Fruit fly (Drosophila melanogaster) whole organism, embryonic: Measurements from ENCODE around the gene CG42815.

ENCODE experiments used
- Atf6 ChIP-seq: fragments of 200-800 bp; sonication (Bioruptor generic); IDR thresholded peaks from 2 replicates; pipeline ENCODE4 v1.3.6; 2022; ENCODE audit warnings: missing biosample characterization, missing genetic modification characterization
- Awh ChIP-seq: fragments of 200-800 bp; sonication (Bioruptor generic); IDR thresholded peaks from 2 replicates; pipeline ENCODE4, ENCODE4 v1.3.6; 2022; ENCODE audit warnings: missing biosample characterization, missing genetic modification characterization
- C15 ChIP-seq: fragments of 200-800 bp; sonication (Bioruptor generic); IDR thresholded peaks from 3 replicates; pipeline ENCODE4 v1.3.6; 2022; ENCODE audit warnings: missing biosample characterization, missing genetic modification characterization
- CG11093 ChIP-seq: fragments of 200-800 bp; sonication (Bioruptor generic); IDR thresholded peaks from 3 replicates; pipeline ENCODE4 v1.3.6; 2022; ENCODE audit warnings: missing biosample characterization, missing genetic modification characterization
- CG12236 ChIP-seq: fragments of 200-800 bp; sonication (Bioruptor generic); optimal IDR thresholded peaks from 2 replicates; lab custom pipeline; 2016; ENCODE audit warnings: missing biosample characterization, missing genetic modification characterization
- CG12659 ChIP-seq: fragments of 200-800 bp; sonication (Bioruptor generic); optimal IDR thresholded peaks from 3 replicates; lab custom pipeline; 2017; ENCODE audit warnings: mild to moderate bottlenecking, missing biosample characterization, missing genetic modification reagents, missing genetic modification characterization
- CG12942 ChIP-seq: fragments of 200-800 bp; sonication (Bioruptor generic); optimal IDR thresholded peaks from 3 replicates; lab custom pipeline; 2016; ENCODE audit warnings: missing biosample characterization, missing genetic modification characterization
- CG13624 ChIP-seq: fragments of 200-800 bp; sonication (Bioruptor generic); optimal IDR thresholded peaks from 2 replicates; lab custom pipeline; 2016; ENCODE audit warnings: missing biosample characterization, missing genetic modification characterization
- CG14710 ChIP-seq: fragments of 200-800 bp; sonication (Bioruptor generic); optimal IDR thresholded peaks from 3 replicates; lab custom pipeline; 2019; ENCODE audit warnings: missing biosample characterization, mild to moderate bottlenecking, missing genetic modification characterization, moderate library complexity
- CG15514 ChIP-seq: fragments of 200-800 bp; sonication (Bioruptor generic); optimal IDR thresholded peaks from 3 replicates; lab custom pipeline; 2017; ENCODE audit warnings: missing biosample characterization, missing genetic modification characterization, mild to moderate bottlenecking, moderate library complexity, missing genetic modification reagents
- CG15696 ChIP-seq: fragments of 200-800 bp; sonication (Bioruptor generic); optimal IDR thresholded peaks from 2 replicates; lab custom pipeline; 2019; ENCODE audit warnings: missing biosample characterization, mild to moderate bottlenecking, missing genetic modification characterization, moderate library complexity
- CG18599 ChIP-seq: fragments of 200-800 bp; sonication (Bioruptor generic); optimal IDR thresholded peaks from 3 replicates; lab custom pipeline; 2017; ENCODE audit warnings: missing biosample characterization, missing genetic modification characterization, mild to moderate bottlenecking, moderate library complexity, missing genetic modification reagents
- CG2875 ChIP-seq: fragments of 200-800 bp; sonication (Bioruptor generic); optimal IDR thresholded peaks from 2 replicates; lab custom pipeline; 2017; ENCODE audit warnings: missing biosample characterization, mild to moderate bottlenecking, missing genetic modification characterization, missing genetic modification reagents
- CG30431 ChIP-seq: fragments of 200-800 bp; sonication (Bioruptor generic); optimal IDR thresholded peaks from 2 replicates; lab custom pipeline; 2017; ENCODE audit warnings: missing biosample characterization, missing genetic modification characterization
- CG31441 ChIP-seq: fragments of 200-800 bp; sonication (Bioruptor generic); IDR thresholded peaks from 2 replicates; pipeline ENCODE4 v1.3.6; 2022; ENCODE audit warnings: missing biosample characterization, missing genetic modification characterization
- CG32767 ChIP-seq: fragments of 200-800 bp; sonication (Bioruptor generic); IDR thresholded peaks from 2 replicates; pipeline ENCODE4 v1.3.6; 2022; ENCODE audit warnings: missing biosample characterization, missing genetic modification characterization
- CG3995 ChIP-seq: fragments of 200-800 bp; sonication (Bioruptor generic); optimal IDR thresholded peaks from 3 replicates; lab custom pipeline; 2016; ENCODE audit warnings: missing biosample characterization, missing genetic modification characterization
- CG5245 ChIP-seq: fragments of 200-800 bp; sonication (Bioruptor generic); optimal IDR thresholded peaks from 3 replicates; lab custom pipeline; 2016; ENCODE audit warnings: missing biosample characterization, missing genetic modification characterization
- CG6765 ChIP-seq: fragments of 200-800 bp; sonication (Bioruptor generic); optimal IDR thresholded peaks from 3 replicates; lab custom pipeline; 2017; ENCODE audit warnings: missing biosample characterization, mild to moderate bottlenecking, missing genetic modification characterization
- CG7963 ChIP-seq: fragments of 200-800 bp; sonication (Bioruptor generic); IDR thresholded peaks from 3 replicates; pipeline ENCODE4 v1.3.6; 2022; ENCODE audit warnings: missing biosample characterization, missing genetic modification characterization; ENCODE audit not compliant: partially characterized antibody
- CG9437 ChIP-seq: fragments of 200-800 bp; sonication (Bioruptor generic); optimal IDR thresholded peaks from 2 replicates; lab custom pipeline; 2018; ENCODE audit warnings: missing biosample characterization, mild to moderate bottlenecking, missing genetic modification characterization
- CG9876 ChIP-seq: fragments of 200-800 bp; sonication (Bioruptor generic); optimal IDR thresholded peaks from 2 replicates; lab custom pipeline; 2016; ENCODE audit warnings: missing biosample characterization, missing genetic modification characterization
- CoRest ChIP-seq: fragments of 200-800 bp; sonication (Bioruptor generic); optimal IDR thresholded peaks from 3 replicates; lab custom pipeline; 2018; ENCODE audit warnings: missing biosample characterization, mild to moderate bottlenecking, missing genetic modification characterization, moderate library complexity
- CrebB ChIP-seq: fragments of 200-800 bp; sonication (Bioruptor generic); optimal IDR thresholded peaks from 3 replicates; lab custom pipeline; 2018; ENCODE audit warnings: missing biosample characterization, mild to moderate bottlenecking, missing genetic modification characterization
- Dbx ChIP-seq: fragments of 200-800 bp; sonication (Bioruptor generic); IDR thresholded peaks from 3 replicates; pipeline ENCODE4 v1.3.6; 2022; ENCODE audit warnings: missing biosample characterization, missing genetic modification characterization
- Doc2 ChIP-seq: fragments of 200-800 bp; sonication (Bioruptor generic); IDR thresholded peaks from 2 replicates; pipeline ENCODE4 v1.3.6; 2022; ENCODE audit warnings: missing biosample characterization, missing genetic modification characterization
- HHEX ChIP-seq: fragments of 200-800 bp; sonication (Bioruptor generic); optimal IDR thresholded peaks from 3 replicates; lab custom pipeline; 2017; ENCODE audit warnings: missing biosample characterization, mild to moderate bottlenecking, missing genetic modification characterization, missing genetic modification reagents
- HmgZ ChIP-seq: fragments of 200-800 bp; sonication (Bioruptor generic); optimal IDR thresholded peaks from 2 replicates; lab custom pipeline; 2018; ENCODE audit warnings: missing biosample characterization, mild to moderate bottlenecking, missing genetic modification characterization
- Lhr ChIP-seq: fragments of 200-800 bp; sonication (Bioruptor generic); optimal IDR thresholded peaks from 3 replicates; lab custom pipeline; 2017; ENCODE audit warnings: mild to moderate bottlenecking, missing biosample characterization, missing genetic modification reagents, missing genetic modification characterization
- Max ChIP-seq: fragments of 200-800 bp; sonication (Bioruptor generic); optimal IDR thresholded peaks from 2 replicates; lab custom pipeline; 2016; ENCODE audit warnings: missing biosample characterization, mild to moderate bottlenecking, missing genetic modification characterization
- Med ChIP-seq: fragments of 200-800 bp; sonication (Bioruptor generic); peaks from one replicate; lab custom pipeline; 2016; ENCODE audit warnings: missing biosample characterization, missing genetic modification characterization, mild to moderate bottlenecking, inconsistent platforms, moderate library complexity
- Myb ChIP-seq: fragments of 200-800 bp; sonication (Bioruptor generic); optimal IDR thresholded peaks from 2 replicates; lab custom pipeline; 2016; ENCODE audit warnings: missing biosample characterization, missing genetic modification characterization
- NC2β ChIP-seq: fragments of 200-800 bp; sonication (Bioruptor generic); optimal IDR thresholded peaks from 2 replicates; lab custom pipeline; 2016; ENCODE audit warnings: missing biosample characterization, missing genetic modification characterization
- Pdp1 ChIP-seq, 2 experiments: fragments of 200-800 bp; sonication (Bioruptor generic); optimal IDR thresholded peaks; 3 replicates each; lab custom pipeline; 2016; ENCODE audit warnings: missing biosample characterization in 2 of 2, missing genetic modification characterization in 2 of 2, mild to moderate bottlenecking in 1 of 2, moderate library complexity in 1 of 2
- Sox100B ChIP-seq: fragments of 200-800 bp; sonication (Bioruptor generic); optimal IDR thresholded peaks from 3 replicates; lab custom pipeline; 2018; ENCODE audit warnings: missing biosample characterization, mild to moderate bottlenecking, missing genetic modification characterization
- Tbp ChIP-seq: fragments of >200 bp; optimal IDR thresholded peaks from 2 replicates; lab custom pipeline; 2018; ENCODE audit warnings: missing biosample characterization, missing genetic modification characterization
- bab2 ChIP-seq: fragments of 200-800 bp; sonication (Bioruptor generic); optimal IDR thresholded peaks from 2 replicates; lab custom pipeline; 2016; ENCODE audit warnings: missing biosample characterization, missing genetic modification characterization
- bigmax ChIP-seq: fragments of 200-800 bp; sonication (Bioruptor generic); optimal IDR thresholded peaks from 2 replicates; lab custom pipeline; 2018; ENCODE audit warnings: missing biosample characterization, mild to moderate bottlenecking, missing genetic modification characterization
- cato ChIP-seq: fragments of 200-800 bp; sonication (Bioruptor generic); optimal IDR thresholded peaks from 2 replicates; lab custom pipeline; 2016; ENCODE audit warnings: missing biosample characterization, missing genetic modification characterization, borderline replicate concordance
- en ChIP-seq: fragments of 200-800 bp; sonication (Bioruptor generic); optimal IDR thresholded peaks from 2 replicates; lab custom pipeline; 2016; ENCODE audit warnings: missing biosample characterization, missing genetic modification characterization
- fd3F ChIP-seq: fragments of 200-800 bp; sonication (Bioruptor generic); optimal IDR thresholded peaks from 2 replicates; lab custom pipeline; 2018; ENCODE audit warnings: missing biosample characterization, mild to moderate bottlenecking, missing genetic modification characterization, moderate library complexity
- h ChIP-seq: fragments of >200 bp; optimal IDR thresholded peaks from 2 replicates; lab custom pipeline; 2017
- inv ChIP-seq: fragments of 200-800 bp; sonication (Bioruptor generic); IDR thresholded peaks from 2 replicates; pipeline ENCODE4 v1.3.6; 2022; ENCODE audit warnings: missing biosample characterization, missing genetic modification characterization; ENCODE audit not compliant: partially characterized antibody
- nmo ChIP-seq: fragments of 200-800 bp; sonication (Bioruptor generic); optimal IDR thresholded peaks from 2 replicates; lab custom pipeline; 2018; ENCODE audit warnings: missing biosample characterization, mild to moderate bottlenecking, missing genetic modification characterization, moderate library complexity
- org-1 ChIP-seq: fragments of 200-800 bp; sonication (Bioruptor generic); optimal IDR thresholded peaks from 2 replicates; lab custom pipeline; 2017; ENCODE audit warnings: missing biosample characterization, missing genetic modification characterization
- otp ChIP-seq: fragments of 200-800 bp; sonication (Bioruptor generic); IDR thresholded peaks from 3 replicates; pipeline ENCODE4, ENCODE4 v1.3.6; 2022; ENCODE audit warnings: missing biosample characterization, missing genetic modification characterization
- p53 ChIP-seq: fragments of 200-800 bp; sonication (Bioruptor generic); optimal IDR thresholded peaks from 2 replicates; lab custom pipeline; 2016; ENCODE audit warnings: missing biosample characterization, missing genetic modification characterization
- sd ChIP-seq: fragments of 200-800 bp; sonication (Bioruptor generic); optimal IDR thresholded peaks from 3 replicates; lab custom pipeline; 2018; ENCODE audit warnings: missing biosample characterization, mild to moderate bottlenecking, missing genetic modification characterization, moderate library complexity
- sens ChIP-seq: fragments of 200-800 bp; sonication (Bioruptor generic); peaks from one replicate; lab custom pipeline; 2016; ENCODE audit warnings: missing biosample characterization, missing genetic modification characterization
- sens-2 ChIP-seq: fragments of 200-800 bp; sonication (Bioruptor generic); IDR thresholded peaks from 2 replicates; pipeline ENCODE4 v1.3.6; 2022; ENCODE audit warnings: missing biosample characterization, missing genetic modification characterization
- vnd ChIP-seq: fragments of 200-800 bp; sonication (Bioruptor generic); IDR thresholded peaks from 3 replicates; pipeline ENCODE4 v1.3.6; 2022; ENCODE audit warnings: missing biosample characterization, missing genetic modification characterization; ENCODE audit not compliant: partially characterized antibody
- z ChIP-seq: fragments of 200-800 bp; sonication (Bioruptor generic); IDR thresholded peaks from 3 replicates; pipeline ENCODE4 v1.3.6; 2022; ENCODE audit warnings: missing biosample characterization, missing genetic modification characterization

The CG42815 gene

DNA sequence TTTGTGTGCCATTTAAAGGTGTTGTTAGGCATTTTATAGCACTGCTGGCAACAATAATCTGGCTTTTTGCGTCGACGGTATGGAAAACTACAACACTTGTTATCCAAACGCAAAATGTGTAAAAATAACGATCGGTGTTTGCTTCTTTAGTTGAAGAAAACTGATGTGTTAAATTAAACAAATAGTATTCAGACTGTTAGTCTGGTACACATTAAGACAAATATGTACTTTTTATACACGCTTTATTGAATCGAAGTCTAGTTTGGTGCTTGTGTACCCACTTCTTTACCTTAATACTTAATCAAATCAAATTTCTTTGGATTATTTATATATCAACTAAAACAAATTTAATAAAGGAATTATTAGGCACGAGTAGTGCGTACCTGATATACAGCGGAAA is 209 bp upstream of the CG42815 start (continued):
- TF ChIP-seq CG14710, result no peak
- TF ChIP-seq Max (GFP tag; lab: Kevin White, UChicago), result no peak
- TF ChIP-seq CG5245 (GFP tag; lab: Kevin White, UChicago), result no peak
- no peak for TF ChIP-seq CG2875
- peak; percentile 41 for TF ChIP-seq CG15514 (GFP tag; lab: Kevin White, UChicago)
- TF ChIP-seq Med (GFP tag; lab: Kevin White, UChicago), result no peak
- no peak for TF ChIP-seq Doc2 (GFP tag; lab: Robert Waterston, UW)
- no peak for TF ChIP-seq sens-2 (GFP tag; lab: Robert Waterston, UW)
- TF ChIP-seq Awh (GFP tag; lab: Robert Waterston, UW), result no peak
- TF ChIP-seq sens (GFP tag; lab: Kevin White, UChicago), result no peak
- TF ChIP-seq CG12942 (GFP tag; lab: Kevin White, UChicago), result no peak
- no peak for TF ChIP-seq Tbp
- no peak for TF ChIP-seq CG32767 (GFP tag; lab: Robert Waterston, UW)
- TF ChIP-seq CG7963 (GFP tag; lab: Robert Waterston, UW), result no peak
- TF ChIP-seq nmo (GFP tag; lab: Kevin White, UChicago), result no peak
- TF ChIP-seq CG9876 (GFP tag; lab: Kevin White, UChicago), result no peak
- TF ChIP-seq bigmax (GFP tag; lab: Kevin White, UChicago), result no peak
- no peak for TF ChIP-seq Lhr (GFP tag; lab: Kevin White, UChicago)
- no peak for TF ChIP-seq C15 (GFP tag; lab: Robert Waterston, UW)
- no peak for TF ChIP-seq Pdp1 (GFP tag; optimal IDR thresholded peaks at IDR 0.05; lab: Kevin White, UChicago)
- TF ChIP-seq bab2 (GFP tag; lab: Kevin White, UChicago), result peak; percentile 1
- TF ChIP-seq CrebB, result peak; percentile 46
- TF ChIP-seq Myb (GFP tag; lab: Kevin White, UChicago), result no peak
- no peak for TF ChIP-seq CG11093 (GFP tag; lab: Robert Waterston, UW)
- TF ChIP-seq fd3F, result peak; percentile 87
- TF ChIP-seq CG13624 (GFP tag; lab: Kevin White, UChicago), result no peak
- no peak for TF ChIP-seq CG9437 (GFP tag; lab: Kevin White, UChicago)
- no peak for TF ChIP-seq HmgZ (tag; lab: Kevin White, UChicago)
- TF ChIP-seq CoRest (tag; lab: Kevin White, UChicago), result no peak
- peak; percentile 80 for TF ChIP-seq Atf6 (GFP tag; lab: Robert Waterston, UW)
- no peak for TF ChIP-seq vnd (GFP tag; lab: Robert Waterston, UW)
- no peak for TF ChIP-seq inv (GFP tag; lab: Robert Waterston, UW)
- TF ChIP-seq CG12659 (GFP tag; lab: Kevin White, UChicago), result no peak
- TF ChIP-seq CG6765 (GFP tag; lab: Kevin White, UChicago), result peak; percentile 66
- TF ChIP-seq z (GFP tag; lab: Robert Waterston, UW), result no peak
- TF ChIP-seq cato (GFP tag; lab: Kevin White, UChicago), result no peak
- no peak for TF ChIP-seq sd (tag; lab: Kevin White, UChicago)
- peak; percentile 70 for TF ChIP-seq HHEX (GFP tag; lab: Kevin White, UChicago)
- no peak for TF ChIP-seq Sox100B
- no peak for TF ChIP-seq en
- TF ChIP-seq CG15696 (tag; lab: Kevin White, UChicago), result no peak
- TF ChIP-seq CG31441 (GFP tag; lab: Robert Waterston, UW), result no peak
- no peak for TF ChIP-seq p53 (GFP tag; lab: Kevin White, UChicago)
- peak; percentile 91 for TF ChIP-seq CG18599 (GFP tag; lab: Kevin White, UChicago)
- TF ChIP-seq Dbx (GFP tag; lab: Robert Waterston, UW), result 0 out of 3 replicates have a peak, but pooled peaks have one; percentile 47
- TF ChIP-seq otp (GFP tag; lab: Robert Waterston, UW), result no peak
- TF ChIP-seq CG3995 (GFP tag; lab: Kevin White, UChicago), result no peak
- TF ChIP-seq org-1 (GFP tag; lab: Kevin White, UChicago), result peak; percentile 12
- no peak for TF ChIP-seq h (lab: Kevin White, UChicago)
- TF ChIP-seq CG30431 (GFP tag; lab: Kevin White, UChicago), result no peak
- TF ChIP-seq NC2β, result no peak
- TF ChIP-seq CG12236 (GFP tag; lab: Kevin White, UChicago), result no peak
